Worm (Caenorhabditis elegans): ENCODE measurements around the gene nhr-48.

nhr-48 gene

DNA sequence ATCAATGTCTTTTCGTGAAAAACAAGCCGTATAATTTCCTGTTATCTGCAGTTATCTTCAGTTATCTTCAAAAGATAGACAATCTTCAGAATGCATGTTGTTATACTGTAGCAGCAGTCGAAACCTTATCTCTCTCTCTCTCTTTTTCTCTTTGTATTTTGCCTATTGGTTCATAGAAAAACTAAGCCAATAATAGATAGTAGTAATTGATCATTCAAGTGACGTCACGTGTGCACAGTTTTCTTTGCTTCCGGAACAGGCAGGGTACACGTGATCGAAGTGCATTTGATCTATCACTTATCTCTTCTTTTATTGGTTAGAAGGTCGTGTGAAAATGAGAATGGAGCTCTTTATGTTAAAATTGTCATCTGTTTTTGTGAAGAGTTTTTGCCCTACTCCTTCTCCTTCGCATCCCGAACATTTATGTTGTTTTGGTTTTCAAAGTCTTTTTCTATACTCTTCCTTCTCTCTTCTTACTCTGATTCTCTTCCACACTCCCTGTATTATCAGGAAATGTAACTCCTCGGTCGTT lies 3.4 kb upstream of the nhr-48 start:
- TF ChIP-seq nhr-77 (tag; optimal IDR thresholded peaks at IDR 0.05) = no peak
- peak; percentile 47 for TF ChIP-seq egl-5 (tag; optimal IDR thresholded peaks at IDR 0.05)
- TF ChIP-seq ceh-9 (tag; optimal IDR thresholded peaks at IDR 0.05) = no peak
- peak; percentile 8 for TF ChIP-seq mdl-1 (tag; optimal IDR thresholded peaks at IDR 0.05)
- TF ChIP-seq nhr-23 (tag; optimal IDR thresholded peaks at IDR 0.05) = peak; percentile 75
- TF ChIP-seq jun-1 (tag; optimal IDR thresholded peaks at IDR 0.05) = peak; percentile 64
- peak; percentile 33 for TF ChIP-seq ceh-28 (tag; optimal IDR thresholded peaks at IDR 0.05)
- TF ChIP-seq pha-4 (tag; optimal IDR thresholded peaks at IDR 0.05) = peak; percentile 51
- TF ChIP-seq elt-2 (tag; optimal IDR thresholded peaks at IDR 0.05) = peak; percentile 83
- no peak for TF ChIP-seq ama-1 (optimal IDR thresholded peaks at IDR 0.05)
- TF ChIP-seq elt-3 (tag; optimal IDR thresholded peaks at IDR 0.05) = peak in 1 of 3 experiments; percentile 30
- peak; percentile 12 for TF ChIP-seq nhr-25 (tag; optimal IDR thresholded peaks at IDR 0.05)
- TF ChIP-seq pqm-1 (tag; optimal IDR thresholded peaks at IDR 0.05) = peak; percentile 68
- peak; percentile 9 for TF ChIP-seq lsy-12 (tag; optimal IDR thresholded peaks at IDR 0.05)
- TF ChIP-seq nfya-1 (tag; optimal IDR thresholded peaks at IDR 0.05; ENCODE audit: insufficient read depth) = peak; percentile 32
- no peak for TF ChIP-seq nhr-11 (tag; optimal IDR thresholded peaks at IDR 0.05)
- no peak for TF ChIP-seq unc-39 (tag; optimal IDR thresholded peaks at IDR 0.05)
- TF ChIP-seq elt-1 (tag; optimal IDR thresholded peaks at IDR 0.05) = peak; percentile 3

DNA sequence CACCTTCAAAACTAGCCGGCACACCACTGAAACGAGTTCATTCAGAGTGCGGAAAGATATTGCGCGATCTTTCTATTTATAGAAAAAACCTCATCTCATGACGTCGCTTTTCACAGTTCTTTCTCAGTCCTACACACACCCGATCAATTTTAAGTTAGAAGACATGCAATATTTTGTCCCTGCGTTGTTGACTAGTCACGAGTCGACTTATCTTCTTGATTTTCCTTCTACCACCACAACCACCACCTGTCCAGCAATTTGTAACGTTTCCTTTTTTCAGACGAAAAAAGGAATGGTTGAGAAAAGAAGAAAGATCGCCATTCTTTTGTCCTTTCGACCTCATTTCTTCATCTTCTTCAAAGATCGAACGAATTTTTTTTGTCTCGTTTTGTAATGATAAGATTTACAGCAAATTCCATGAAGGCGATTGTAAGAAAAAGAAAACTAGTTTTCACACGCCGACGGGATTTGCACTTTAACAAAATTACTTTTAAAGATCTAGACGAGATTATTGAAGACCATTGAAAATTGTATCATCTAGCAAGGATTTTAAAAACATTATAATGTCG lies 1.8 kb upstream of the nhr-48 start:
- TF ChIP-seq snpc-4 (tag; optimal IDR thresholded peaks at IDR 0.05) (no peak), R02D3.7 (tag; optimal IDR thresholded peaks at IDR 0.05) (no peak), ceh-16 (tag; optimal IDR thresholded peaks at IDR 0.05) (no peak), nhr-23 (tag; optimal IDR thresholded peaks at IDR 0.05) (peak; percentile 62), ceh-82 (tag; optimal IDR thresholded peaks at IDR 0.05) (no peak), nhr-25 (tag; optimal IDR thresholded peaks at IDR 0.05) (peak; percentile 49), egl-5 (tag; optimal IDR thresholded peaks at IDR 0.05) (no peak), fos-1 (tag; optimal IDR thresholded peaks at IDR 0.05) (no peak), nhr-11 (tag; optimal IDR thresholded peaks at IDR 0.05) (no peak), nhr-43 (tag; optimal IDR thresholded peaks at IDR 0.05; ENCODE audit: poor library complexity, severe bottlenecking) (peak; percentile 78), aly-2 (tag; optimal IDR thresholded peaks at IDR 0.05) (no peak), elt-3 (tag; optimal IDR thresholded peaks at IDR 0.05) (no peak)

DNA sequence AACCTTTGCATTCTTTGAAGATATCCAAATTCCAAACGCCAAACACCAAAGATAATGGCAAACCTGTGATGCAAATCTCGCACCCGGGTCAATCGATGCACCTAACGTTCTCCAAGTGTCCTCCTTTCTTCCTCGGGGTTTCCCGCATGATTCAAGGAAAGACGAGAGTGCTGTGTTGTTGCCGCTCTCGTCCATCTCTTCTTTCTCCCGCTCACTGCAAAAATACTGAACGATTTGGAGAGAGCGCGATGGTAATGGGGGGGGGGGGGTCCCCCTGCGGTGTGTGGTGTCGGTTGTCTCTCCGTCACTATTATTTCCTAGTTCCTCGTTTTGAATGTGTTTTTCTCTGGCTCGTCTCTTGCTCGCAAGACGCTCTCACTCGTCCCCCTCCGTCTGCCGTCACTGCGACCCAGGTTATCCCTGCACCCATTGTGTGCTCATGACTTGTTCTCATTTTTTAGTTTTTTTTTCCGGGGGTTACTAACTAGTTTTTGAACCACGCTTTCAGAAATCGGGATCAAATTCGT lies 584 bp upstream of the nhr-48 start:
- TF ChIP-seq nhr-28 (tag; optimal IDR thresholded peaks at IDR 0.05) (no peak), nhr-77 (tag; optimal IDR thresholded peaks at IDR 0.05) (no peak), nhr-67 (tag; optimal IDR thresholded peaks at IDR 0.05) (no peak), daf-12 (tag; optimal IDR thresholded peaks at IDR 0.05) (no peak), unc-39 (tag; optimal IDR thresholded peaks at IDR 0.05) (no peak), unc-62 (GFP tag; optimal IDR thresholded peaks at IDR 0.05) (peak; percentile 61), elt-2 (tag; optimal IDR thresholded peaks at IDR 0.05) (peak; percentile 61), nhr-25 (tag; optimal IDR thresholded peaks at IDR 0.05) (no peak), skn-1 (tag; optimal IDR thresholded peaks at IDR 0.05) (peak; percentile 58), eor-1 (tag; optimal IDR thresholded peaks at IDR 0.05) (no peak), jun-1 (tag; optimal IDR thresholded peaks at IDR 0.05) (peak; percentile 90), nhr-43 (tag; optimal IDR thresholded peaks at IDR 0.05; ENCODE audit: poor library complexity, severe bottlenecking) (peak; percentile 55), ZK546.5 (tag; optimal IDR thresholded peaks at IDR 0.05) (no peak), mml-1 (tag; optimal IDR thresholded peaks at IDR 0.05) (no peak), tbx-2 (tag; optimal IDR thresholded peaks at IDR 0.05) (peak; percentile 44), aly-2 (tag; optimal IDR thresholded peaks at IDR 0.05) (no peak), zag-1 (tag; optimal IDR thresholded peaks at IDR 0.05) (no peak), sea-2 (GFP tag; optimal IDR thresholded peaks at IDR 0.05) (no peak), egl-5 (tag; optimal IDR thresholded peaks at IDR 0.05) (peak; percentile 65), ceh-28 (tag; optimal IDR thresholded peaks at IDR 0.05) (peak; percentile 77), nhr-237 (tag; optimal IDR thresholded peaks at IDR 0.05) (no peak), lin-15B (tag; optimal IDR thresholded peaks at IDR 0.05) (peak; percentile 49), R02D3.7 (tag; optimal IDR thresholded peaks at IDR 0.05) (peak; percentile 47), hmg-11 (tag; optimal IDR thresholded peaks at IDR 0.05) (peak; percentile 79), lsy-12 (tag; optimal IDR thresholded peaks at IDR 0.05) (peak; percentile 48), ceh-9 (tag; optimal IDR thresholded peaks at IDR 0.05) (no peak), fos-1 (tag; optimal IDR thresholded peaks at IDR 0.05) (peak; percentile 16), pqm-1 (tag; optimal IDR thresholded peaks at IDR 0.05) (peak; percentile 59), elt-3 (tag; optimal IDR thresholded peaks at IDR 0.05) (no peak), nfya-1 (tag; optimal IDR thresholded peaks at IDR 0.05; ENCODE audit: insufficient read depth) (peak; percentile 86), ztf-11 (tag; optimal IDR thresholded peaks at IDR 0.05) (no peak), nhr-12 (tag; optimal IDR thresholded peaks at IDR 0.05) (no peak), egl-27 (tag; optimal IDR thresholded peaks at IDR 0.05) (peak; percentile 93), pha-4 (tag; optimal IDR thresholded peaks at IDR 0.05) (peak; percentile 88), lin-39 (tag; optimal IDR thresholded peaks at IDR 0.05) (peak; percentile 97), fkh-10 (GFP tag; optimal IDR thresholded peaks at IDR 0.05) (peak; percentile 83), mdl-1 (tag; optimal IDR thresholded peaks at IDR 0.05) (peak; percentile 88), fkh-2 (tag; optimal IDR thresholded peaks at IDR 0.05) (no peak), nhr-11 (tag; optimal IDR thresholded peaks at IDR 0.05) (peak; percentile 83)

Data from whole organism, L3 larva.